Worm (Caenorhabditis elegans): Measurements from ENCODE around the gene oac-46.
A peak's percentile ranks its signal among the peaks of the same experiment; 100 is the strongest.

DNA sequence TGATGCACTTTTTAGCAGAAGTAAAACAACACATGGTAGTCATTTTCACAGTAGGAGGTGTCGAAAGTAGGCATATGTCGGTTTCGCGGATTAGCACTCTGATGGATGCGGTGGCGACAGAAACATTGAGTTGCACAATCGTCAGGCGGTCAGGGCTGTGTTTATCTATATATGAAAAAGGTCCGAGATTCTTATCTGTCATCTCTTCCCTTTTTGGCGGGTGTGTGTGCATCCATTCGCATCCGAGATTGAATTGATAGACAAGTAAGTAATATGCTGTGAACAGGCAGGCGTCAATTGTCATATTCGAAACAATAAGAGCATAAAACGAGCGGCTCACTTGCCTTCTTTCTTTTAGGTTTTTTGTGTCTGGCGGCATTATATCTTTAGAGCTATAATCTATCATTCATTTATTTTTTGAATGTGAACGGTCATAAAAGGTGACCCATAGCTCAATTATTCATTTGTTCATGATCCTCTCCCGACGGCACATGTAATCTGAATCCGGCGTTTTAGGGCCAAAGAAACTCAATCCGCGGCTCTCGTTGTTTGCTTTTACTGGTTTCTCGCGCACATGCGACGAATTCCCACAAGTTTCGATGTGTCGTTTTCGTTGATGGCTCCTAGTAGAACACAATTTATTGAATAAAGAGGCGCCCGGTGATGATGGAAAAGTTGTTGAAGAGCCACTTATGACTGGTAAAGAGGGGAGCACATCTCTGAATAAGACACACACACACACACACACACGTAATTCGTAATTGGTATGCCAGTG is 46.9 kb upstream of the oac-46 start:
- TF ChIP-seq ham-2 (GFP tag; optimal IDR thresholded peaks at IDR 0.05) (no peak), mab-5 (tag; optimal IDR thresholded peaks at IDR 0.05) (no peak), nhr-237 (tag; optimal IDR thresholded peaks at IDR 0.05) (no peak), pha-4 (tag; optimal IDR thresholded peaks at IDR 0.05) (no peak), ces-1 (GFP tag; optimal IDR thresholded peaks at IDR 0.05) (no peak), cnd-1 (tag; optimal IDR thresholded peaks at IDR 0.05) (no peak), snpc-4 (tag; optimal IDR thresholded peaks at IDR 0.05) (no peak), ceh-83 (GFP tag; optimal IDR thresholded peaks at IDR 0.05) (peak; percentile 58), tbx-8 (GFP tag; optimal IDR thresholded peaks at IDR 0.05) (no peak), nhr-12 (tag; optimal IDR thresholded peaks at IDR 0.05) (no peak), unc-39 (tag; optimal IDR thresholded peaks at IDR 0.05) (no peak), elt-3 (tag; optimal IDR thresholded peaks at IDR 0.05) (no peak), flh-1 (GFP tag; optimal IDR thresholded peaks at IDR 0.05) (no peak)

Measured in whole organism, mixed stage, embryonic.